Worm (Caenorhabditis elegans): ENCODE data around the gene lec-2.

DNA sequence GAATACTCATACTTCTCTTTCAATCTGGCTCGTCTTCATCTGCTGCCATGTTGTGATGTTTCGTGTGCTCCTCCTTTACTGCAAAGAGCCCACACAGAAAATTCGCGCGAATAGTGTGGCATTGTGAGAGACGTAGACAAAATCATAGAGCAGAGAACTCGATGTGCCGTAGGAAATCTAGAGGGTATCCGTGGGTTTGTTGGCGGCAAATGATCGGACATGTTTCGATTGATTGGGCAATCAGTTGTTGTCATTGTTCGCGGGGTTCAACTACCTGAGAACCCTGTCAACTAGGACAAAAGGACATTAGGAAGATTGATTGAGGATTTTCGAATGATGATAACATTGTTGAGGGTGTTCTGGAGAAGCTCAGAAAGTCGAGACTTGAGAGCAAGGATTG is 9.1 kb upstream of the lec-2 start:
- TF ChIP-seq lsy-2 (tag; optimal IDR thresholded peaks at IDR 0.05) (no peak), lin-13 (GFP tag; optimal IDR thresholded peaks at IDR 0.05) (no peak), nhr-11 (tag; optimal IDR thresholded peaks at IDR 0.05) (no peak)

All from whole organism, L2 larva.